Fruit fly (Drosophila melanogaster): ENCODE results near the gene MetRS-m.
A peak's percentile ranks its signal among the peaks of the same experiment; 100 is the strongest.

Gene MetRS-m

dm6 chr3R:14283754-14284421 lies 24.1 kb upstream of the MetRS-m start (continued):
- TF ChIP-seq luna (GFP tag; optimal IDR thresholded peaks at IDR 0.05) (peak; percentile 90), CG7745 (tag; optimal IDR thresholded peaks at IDR 0.05) (peak; percentile 83), ham (GFP tag; IDR thresholded peaks at IDR 0.05) (no peak), exex (tag; optimal IDR thresholded peaks at IDR 0.05) (peak; percentile 75), CG18262 (tag; optimal IDR thresholded peaks at IDR 0.05) (peak; percentile 99), Meics (GFP tag; optimal IDR thresholded peaks at IDR 0.05) (peak; percentile 99), CG6683 (GFP tag; optimal IDR thresholded peaks at IDR 0.05) (peak; percentile 96), CG9609 (GFP tag; optimal IDR thresholded peaks at IDR 0.05) (peak; percentile 92), Gug (GFP tag; IDR thresholded peaks at IDR 0.05) (peak; percentile 95), zfh1 (GFP tag; IDR thresholded peaks at IDR 0.05) (no peak), Bgb (GFP tag; IDR thresholded peaks at IDR 0.05; ENCODE audit: partially characterized antibody) (no peak), zf30C (GFP tag; optimal IDR thresholded peaks at IDR 0.05) (peak; percentile 92), jigr1 (GFP tag; IDR thresholded peaks at IDR 0.05) (no peak), CG1529 (GFP tag; optimal IDR thresholded peaks at IDR 0.05) (peak; percentile 98), CG31388 (GFP tag; optimal IDR thresholded peaks at IDR 0.05) (peak; percentile 96), CG11560 (tag; IDR thresholded peaks at IDR 0.05) (no peak), CG12769 (tag; optimal IDR thresholded peaks at IDR 0.05) (peak; percentile 98), CG6175 (GFP tag; IDR thresholded peaks at IDR 0.05) (no peak), sens-2 (GFP tag; IDR thresholded peaks at IDR 0.05) (no peak), mld (GFP tag; IDR thresholded peaks at IDR 0.05; ENCODE audit: partially characterized antibody) (no peak), psq (GFP tag; optimal IDR thresholded peaks at IDR 0.05) (peak; percentile 94), CHES-1-like (GFP tag; optimal IDR thresholded peaks at IDR 0.05) (peak; percentile 93), CG4730 (GFP tag; IDR thresholded peaks at IDR 0.05) (no peak), lmd (GFP tag; IDR thresholded peaks at IDR 0.05) (no peak), Awh (GFP tag; IDR thresholded peaks at IDR 0.05) (no peak), CG8359 (GFP tag; optimal IDR thresholded peaks at IDR 0.05; ENCODE audit: borderline replicate concordance) (peak; percentile 89), sna (GFP tag; IDR thresholded peaks at IDR 0.05; ENCODE audit: partially characterized antibody) (no peak), abd-A (tag; optimal IDR thresholded peaks at IDR 0.05) (peak; percentile 99), CG14965 (GFP tag; optimal IDR thresholded peaks at IDR 0.05; ENCODE audit: borderline replicate concordance) (peak; percentile 22), Hsf (GFP tag; optimal IDR thresholded peaks at IDR 0.05) (peak; percentile 99), Nf-YB (GFP tag; optimal IDR thresholded peaks at IDR 0.05) (peak; percentile 90), CG6254 (GFP tag; optimal IDR thresholded peaks at IDR 0.05) (peak; percentile 95), ranshi (GFP tag; IDR thresholded peaks at IDR 0.05) (no peak), Mad (GFP tag; optimal IDR thresholded peaks at IDR 0.05) (peak; percentile 97), prd (optimal IDR thresholded peaks at IDR 0.05) (no peak), prd (GFP tag; IDR thresholded peaks at IDR 0.05) (no peak), slp2 (GFP tag; optimal IDR thresholded peaks at IDR 0.05) (peak; percentile 92), CG10321 (GFP tag; IDR thresholded peaks at IDR 0.05) (no peak), CoRest (tag; optimal IDR thresholded peaks at IDR 0.05) (peak; percentile 99), CG32772 (GFP tag; IDR thresholded peaks at IDR 0.05) (no peak), tll (GFP tag; optimal IDR thresholded peaks at IDR 0.05) (peak in 1 of 2 experiments; percentile 23), CG16813 (GFP tag; IDR thresholded peaks at IDR 0.05; ENCODE audit: partially characterized antibody) (no peak), Gsc (GFP tag; IDR thresholded peaks at IDR 0.05) (no peak), Hr3 (GFP tag; optimal IDR thresholded peaks at IDR 0.05) (peak; percentile 99), da (GFP tag; optimal IDR thresholded peaks at IDR 0.05) (peak; percentile 87), shn (GFP tag; optimal IDR thresholded peaks at IDR 0.05) (peak; percentile 87), gce (GFP tag; IDR thresholded peaks at IDR 0.05) (no peak), tna (GFP tag; IDR thresholded peaks at IDR 0.05; ENCODE audit: partially characterized antibody) (no peak), usp (GFP tag; optimal IDR thresholded peaks at IDR 0.05) (no peak), CG10274 (GFP tag; optimal IDR thresholded peaks at IDR 0.05) (peak; percentile 91)

Data from whole organism, embryonic.